Fruit fly (Drosophila melanogaster) whole organism, embryonic: ENCODE measurements around the gene drongo.

Experiments
- Ada2b ChIP-seq: fragments of 200-800 bp; sonication (Bioruptor generic); IDR thresholded peaks from 2 replicates; pipeline ENCODE4 v1.3.6; 2022; ENCODE audit warnings: missing biosample characterization, missing genetic modification characterization
- Bdp1 ChIP-seq: fragments of 200-800 bp; sonication (Bioruptor generic); optimal IDR thresholded peaks from 3 replicates; lab custom pipeline; 2016; ENCODE audit warnings: missing biosample characterization, missing genetic modification characterization
- CG11247 ChIP-seq: fragments of 200-800 bp; sonication (Bioruptor generic); IDR thresholded peaks from 2 replicates; pipeline ENCODE4 v1.3.6; 2022; ENCODE audit warnings: missing biosample characterization, missing genetic modification characterization
- CG13287 ChIP-seq: fragments of 200-800 bp; sonication (Bioruptor generic); IDR thresholded peaks from 2 replicates; pipeline ENCODE4 v1.3.6; 2022; ENCODE audit warnings: missing biosample characterization, missing genetic modification characterization; ENCODE audit not compliant: partially characterized antibody
- CG14050 ChIP-seq: fragments of 200-800 bp; sonication (Bioruptor generic); IDR thresholded peaks from 3 replicates; pipeline ENCODE4 v1.3.6; 2022; ENCODE audit warnings: missing biosample characterization, missing genetic modification characterization
- CG15479 ChIP-seq: fragments of 200-800 bp; sonication (Bioruptor generic); optimal IDR thresholded peaks from 3 replicates; lab custom pipeline; 2019; ENCODE audit warnings: missing biosample characterization, mild to moderate bottlenecking, missing genetic modification characterization, moderate library complexity
- CG1792 ChIP-seq: fragments of 200-800 bp; sonication (Bioruptor generic); optimal IDR thresholded peaks from 2 replicates; lab custom pipeline; 2016; ENCODE audit warnings: missing biosample characterization, missing genetic modification characterization
- CG2120 ChIP-seq: fragments of 200-800 bp; sonication (Bioruptor generic); optimal IDR thresholded peaks from 3 replicates; lab custom pipeline; 2016; ENCODE audit warnings: missing biosample characterization, missing genetic modification characterization
- CG30403 ChIP-seq: fragments of 200-800 bp; sonication (Bioruptor generic); optimal IDR thresholded peaks from 3 replicates; lab custom pipeline; 2016; ENCODE audit warnings: missing biosample characterization, missing genetic modification characterization
- CG31441 ChIP-seq: fragments of 200-800 bp; sonication (Bioruptor generic); IDR thresholded peaks from 2 replicates; pipeline ENCODE4 v1.3.6; 2022; ENCODE audit warnings: missing biosample characterization, missing genetic modification characterization
- CG32532 ChIP-seq: fragments of 200-800 bp; sonication (Bioruptor generic); IDR thresholded peaks from 2 replicates; pipeline ENCODE4 v1.3.6; 2022; ENCODE audit warnings: missing biosample characterization, missing genetic modification characterization
- CG4328 ChIP-seq: fragments of 200-800 bp; sonication (Bioruptor generic); optimal IDR thresholded peaks from 3 replicates; lab custom pipeline; 2017; ENCODE audit warnings: missing biosample characterization, missing genetic modification reagents, missing genetic modification characterization
- CG6791 ChIP-seq: fragments of 200-800 bp; sonication (Bioruptor generic); IDR thresholded peaks from 3 replicates; pipeline ENCODE4 v1.3.6; 2022; ENCODE audit warnings: missing biosample characterization, missing genetic modification characterization; ENCODE audit not compliant: partially characterized antibody
- CG7839 ChIP-seq: fragments of 200-800 bp; sonication (Bioruptor generic); optimal IDR thresholded peaks from 3 replicates; lab custom pipeline; 2018; ENCODE audit warnings: missing biosample characterization, mild to moderate bottlenecking, missing genetic modification characterization, moderate library complexity
- CG7963 ChIP-seq: fragments of 200-800 bp; sonication (Bioruptor generic); IDR thresholded peaks from 3 replicates; pipeline ENCODE4 v1.3.6; 2022; ENCODE audit warnings: missing biosample characterization, missing genetic modification characterization; ENCODE audit not compliant: partially characterized antibody
- CG8388 ChIP-seq: fragments of 200-800 bp; sonication (Bioruptor generic); optimal IDR thresholded peaks from 2 replicates; lab custom pipeline; 2019; ENCODE audit warnings: missing biosample characterization, mild to moderate bottlenecking, missing genetic modification characterization, moderate library complexity
- CG9609 ChIP-seq: fragments of 200-800 bp; sonication (Bioruptor generic); optimal IDR thresholded peaks from 3 replicates; lab custom pipeline; 2016; ENCODE audit warnings: missing biosample characterization, missing genetic modification characterization
- CG9932 ChIP-seq: fragments of 200-800 bp; sonication (Bioruptor generic); IDR thresholded peaks from 2 replicates; pipeline ENCODE4 v1.3.6; 2022; ENCODE audit warnings: missing biosample characterization, missing genetic modification characterization
- Camta ChIP-seq: fragments of 200-800 bp; sonication (Bioruptor generic); optimal IDR thresholded peaks from 2 replicates; lab custom pipeline; 2016; ENCODE audit warnings: missing biosample characterization, missing genetic modification characterization
- CoRest ChIP-seq: fragments of 200-800 bp; sonication (Bioruptor generic); optimal IDR thresholded peaks from 3 replicates; lab custom pipeline; 2018; ENCODE audit warnings: missing biosample characterization, mild to moderate bottlenecking, missing genetic modification characterization, moderate library complexity
- Dad ChIP-seq: fragments of 200-800 bp; sonication (Bioruptor generic); optimal IDR thresholded peaks from 3 replicates; lab custom pipeline; 2016; ENCODE audit warnings: missing biosample characterization, missing genetic modification characterization
- Dip3 ChIP-seq: fragments of 200-800 bp; sonication (Bioruptor generic); optimal IDR thresholded peaks from 3 replicates; lab custom pipeline; 2016; ENCODE audit warnings: missing biosample characterization, missing genetic modification characterization
- Doc2 ChIP-seq: fragments of 200-800 bp; sonication (Bioruptor generic); IDR thresholded peaks from 2 replicates; pipeline ENCODE4 v1.3.6; 2022; ENCODE audit warnings: missing biosample characterization, missing genetic modification characterization
- Myb ChIP-seq: fragments of 200-800 bp; sonication (Bioruptor generic); optimal IDR thresholded peaks from 2 replicates; lab custom pipeline; 2016; ENCODE audit warnings: missing biosample characterization, missing genetic modification characterization
- Ssrp ChIP-seq: fragments of 200-800 bp; sonication (Bioruptor generic); optimal IDR thresholded peaks from 2 replicates; lab custom pipeline; 2018; ENCODE audit warnings: missing biosample characterization, mild to moderate bottlenecking, missing genetic modification characterization, moderate library complexity
- Stat92E ChIP-seq, 3 experiments: fragments of >200 bp in 2 of 3; fragments of 200-800 bp in 1 of 3; sonication (Bioruptor generic) in 1 of 3; optimal IDR thresholded peaks; 2 replicates each; lab custom pipeline; 2017 to 2019; ENCODE audit warnings: missing biosample characterization in 3 of 3, missing genetic modification characterization in 3 of 3, mild to moderate bottlenecking in 1 of 3, moderate library complexity in 1 of 3
- Vsx1 ChIP-seq: fragments of 200-800 bp; sonication (Bioruptor generic); optimal IDR thresholded peaks from 2 replicates; lab custom pipeline; 2017; ENCODE audit warnings: missing biosample characterization, mild to moderate bottlenecking, missing genetic modification characterization, missing genetic modification reagents
- Xbp1 ChIP-seq: fragments of 200-800 bp; sonication (Bioruptor generic); optimal IDR thresholded peaks from 3 replicates; lab custom pipeline; 2016; ENCODE audit warnings: missing biosample characterization, mild to moderate bottlenecking, missing genetic modification characterization
- bab2 ChIP-seq: fragments of 200-800 bp; sonication (Bioruptor generic); optimal IDR thresholded peaks from 2 replicates; lab custom pipeline; 2016; ENCODE audit warnings: missing biosample characterization, missing genetic modification characterization
- chif ChIP-seq, 2 experiments: fragments of 200-800 bp; sonication (Bioruptor generic); optimal IDR thresholded peaks; 3 replicates each; lab custom pipeline; 2016; ENCODE audit warnings: missing biosample characterization in 2 of 2, missing genetic modification characterization in 2 of 2
- ci ChIP-seq: fragments of 200-800 bp; sonication (Bioruptor generic); IDR thresholded peaks from 3 replicates; pipeline ENCODE4 v1.3.6; 2022; ENCODE audit warnings: missing biosample characterization, missing genetic modification characterization
- crc ChIP-seq: fragments of 200-800 bp; sonication (Bioruptor generic); optimal IDR thresholded peaks from 2 replicates; lab custom pipeline; 2016; ENCODE audit warnings: missing biosample characterization, missing genetic modification characterization
- dmrt11E ChIP-seq: fragments of 200-800 bp; sonication (Bioruptor generic); optimal IDR thresholded peaks from 3 replicates; lab custom pipeline; 2018; ENCODE audit warnings: missing biosample characterization, mild to moderate bottlenecking, missing genetic modification characterization, moderate library complexity
- dysf ChIP-seq: fragments of 200-800 bp; sonication (Bioruptor generic); IDR thresholded peaks from 3 replicates; pipeline ENCODE4 v1.3.6; 2022; ENCODE audit warnings: missing biosample characterization, missing genetic modification characterization
- gcm2 ChIP-seq: fragments of 200-800 bp; sonication (Bioruptor generic); optimal IDR thresholded peaks from 2 replicates; lab custom pipeline; 2016; ENCODE audit warnings: missing biosample characterization, missing genetic modification characterization
- gsb-n ChIP-seq: fragments of 200-800 bp; sonication (Bioruptor generic); optimal IDR thresholded peaks from 3 replicates; lab custom pipeline; 2018; ENCODE audit warnings: missing biosample characterization, mild to moderate bottlenecking, missing genetic modification characterization
- her ChIP-seq: fragments of 200-800 bp; sonication (Bioruptor generic); optimal IDR thresholded peaks from 2 replicates; lab custom pipeline; 2016; ENCODE audit warnings: missing biosample characterization, missing genetic modification characterization
- lab ChIP-seq: fragments of 200-800 bp; sonication (Bioruptor generic); optimal IDR thresholded peaks from 3 replicates; lab custom pipeline; 2017; ENCODE audit warnings: missing biosample characterization, missing genetic modification characterization, mild to moderate bottlenecking, moderate library complexity, missing genetic modification reagents
- lilli ChIP-seq: fragments of 200-800 bp; sonication (Bioruptor generic); optimal IDR thresholded peaks from 3 replicates; lab custom pipeline; 2016; ENCODE audit warnings: missing biosample characterization, missing genetic modification characterization
- lola ChIP-seq, 3 experiments: fragments of >200 bp in 2 of 3; fragments of 200-800 bp in 1 of 3; sonication (Bioruptor generic) in 1 of 3; optimal IDR thresholded peaks; 2 replicates each; lab custom pipeline; 2017 to 2019; ENCODE audit warnings: missing biosample characterization in 3 of 3, missing genetic modification characterization in 3 of 3, mild to moderate bottlenecking in 1 of 3, moderate library complexity in 1 of 3
- org-1 ChIP-seq: fragments of 200-800 bp; sonication (Bioruptor generic); optimal IDR thresholded peaks from 2 replicates; lab custom pipeline; 2017; ENCODE audit warnings: missing biosample characterization, missing genetic modification characterization
- peb ChIP-seq: fragments of 200-800 bp; sonication (Bioruptor generic); IDR thresholded peaks from 2 replicates; pipeline ENCODE4 v1.3.6; 2022; ENCODE audit warnings: missing biosample characterization, missing genetic modification characterization
- pho ChIP-seq: fragments of 200-800 bp; sonication (Bioruptor generic); optimal IDR thresholded peaks from 2 replicates; lab custom pipeline; 2016; ENCODE audit warnings: missing biosample characterization, missing genetic modification characterization
- pum ChIP-seq: fragments of 200-800 bp; sonication (Bioruptor generic); optimal IDR thresholded peaks from 2 replicates; lab custom pipeline; 2016; ENCODE audit warnings: missing biosample characterization, missing genetic modification characterization
- shn ChIP-seq: fragments of 200-800 bp; sonication (Bioruptor generic); optimal IDR thresholded peaks from 3 replicates; lab custom pipeline; 2016; ENCODE audit warnings: missing biosample characterization, missing genetic modification characterization
- sug ChIP-seq: fragments of 200-800 bp; optimal IDR thresholded peaks from 2 replicates; lab custom pipeline; 2019; ENCODE audit warnings: missing biosample characterization, mild to moderate bottlenecking, missing genetic modification characterization, moderate library complexity
- tup ChIP-seq: fragments of 200-800 bp; sonication (Bioruptor generic); optimal IDR thresholded peaks from 2 replicates; lab custom pipeline; 2016; ENCODE audit warnings: missing biosample characterization, mild to moderate bottlenecking, missing genetic modification characterization, moderate library complexity
- unc-4 ChIP-seq: fragments of 200-800 bp; sonication (Bioruptor generic); IDR thresholded peaks from 2 replicates; pipeline ENCODE4 v1.3.6; 2022; ENCODE audit warnings: missing biosample characterization, missing genetic modification characterization; ENCODE audit not compliant: partially characterized antibody
- usp ChIP-seq: fragments of >200 bp; optimal IDR thresholded peaks from 2 replicates; lab custom pipeline; 2017; ENCODE audit warnings: missing biosample characterization, missing genetic modification characterization

Gene drongo

DNA sequence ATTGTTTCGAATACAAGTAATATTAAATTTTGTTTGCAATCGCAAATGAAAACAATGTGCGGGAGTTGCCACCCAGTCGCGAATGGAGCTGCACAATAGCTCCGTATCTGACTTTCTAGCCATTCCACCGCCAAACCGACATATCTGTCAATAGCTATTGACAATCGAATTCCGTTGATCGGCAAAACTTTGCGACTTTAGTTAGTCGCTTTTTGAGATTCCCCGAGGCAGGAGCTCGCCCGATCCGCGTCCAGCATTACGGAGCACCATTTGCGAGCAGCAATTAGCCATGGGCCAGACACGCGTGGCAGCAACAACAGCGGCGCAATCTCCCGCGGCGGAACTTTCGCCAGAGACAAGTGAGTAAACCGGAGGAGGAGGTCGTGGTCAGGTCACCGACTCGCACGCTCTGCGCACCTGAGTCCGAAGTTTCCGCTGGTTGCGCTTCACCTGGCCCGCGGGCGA, 1.8 kb upstream of the drongo start, which contains the start of the genes CG4291 and kraken (continued):
- TF ChIP-seq ci (GFP tag; lab: Robert Waterston, UW), result peak; percentile 73
- TF ChIP-seq pum (GFP tag; lab: Kevin White, UChicago), result peak; percentile 43
- peak; percentile 66 for TF ChIP-seq CG30403 (GFP tag; lab: Kevin White, UChicago)
- TF ChIP-seq peb (GFP tag; lab: Robert Waterston, UW), result peak; percentile 6; the same call in 1 of the 2 replicates
- peak; percentile 20 for TF ChIP-seq org-1 (GFP tag; lab: Kevin White, UChicago)
- no peak for TF ChIP-seq usp (GFP tag; lab: Kevin White, UChicago)
- TF ChIP-seq CG14050 (GFP tag; lab: Robert Waterston, UW), result peak; percentile 42; the same call in 2 of the 3 replicates
- peak; percentile 86 for TF ChIP-seq CG9932 (GFP tag; lab: Robert Waterston, UW)
- TF ChIP-seq Vsx1 (GFP tag; lab: Kevin White, UChicago), result peak; percentile 79
- TF ChIP-seq CG9609 (GFP tag; lab: Kevin White, UChicago), result peak; percentile 56
- TF ChIP-seq bab2 (GFP tag; lab: Kevin White, UChicago), result peak; percentile 39
- peak; percentile 69 for TF ChIP-seq sug (tag; lab: Kevin White, UChicago)
- TF ChIP-seq dysf, result peak; percentile 60; the same call in 2 of the 3 replicates
- TF ChIP-seq crc (GFP tag; lab: Kevin White, UChicago), result peak; percentile 32
- TF ChIP-seq CG32532, result peak; percentile 78
- TF ChIP-seq CG8388, result peak; percentile 3
- TF ChIP-seq Camta (GFP tag; lab: Kevin White, UChicago), result peak; percentile 6
- TF ChIP-seq CG7963 (GFP tag; lab: Robert Waterston, UW), result 0 out of 3 replicates have a peak, but pooled peaks have one; percentile 6
- TF ChIP-seq shn, result peak; percentile 59
- TF ChIP-seq CG4328, result peak; percentile 31
- peak; percentile 61 for TF ChIP-seq Myb (GFP tag; lab: Kevin White, UChicago)
- TF ChIP-seq CG15479, result peak; percentile 62
- TF ChIP-seq Ssrp (tag; lab: Kevin White, UChicago), result peak; percentile 2
- peak; percentile 84 for TF ChIP-seq CG2120 (GFP tag; lab: Kevin White, UChicago)
- TF ChIP-seq unc-4 (GFP tag; lab: Robert Waterston, UW), result peak; percentile 22; the same call in 1 of the 2 replicates
- TF ChIP-seq Doc2 (GFP tag; lab: Robert Waterston, UW), result no peak
- no peak for TF ChIP-seq gcm2 (GFP tag; lab: Kevin White, UChicago)
- peak; percentile 49; the same call in 1 of the 2 replicates for TF ChIP-seq CG31441 (GFP tag; lab: Robert Waterston, UW)
- peak; percentile 78 for TF ChIP-seq CG11247
- TF ChIP-seq dmrt11E, result peak; percentile 6
- TF ChIP-seq lab (GFP tag; lab: Kevin White, UChicago), result peak; percentile 79
- TF ChIP-seq her (GFP tag; lab: Kevin White, UChicago), result peak; percentile 79
- peak in 1 of 3 experiments; percentile 56 for TF ChIP-seq Stat92E (GFP tag; optimal IDR thresholded peaks at IDR 0.05; lab: Kevin White, UChicago)
- TF ChIP-seq CG13287, result peak; percentile 64
- peak; percentile 56; the same call in 1 of the 3 replicates for TF ChIP-seq CG6791
- TF ChIP-seq lilli (GFP tag; lab: Kevin White, UChicago), result peak; percentile 78
- no peak for TF ChIP-seq tup (GFP tag; lab: Kevin White, UChicago)
- 0 out of 2 replicates have a peak, but pooled peaks have one; percentile 24 for TF ChIP-seq Ada2b (GFP tag; lab: Robert Waterston, UW)
- peak; percentile 58 for TF ChIP-seq Dad (GFP tag; lab: Kevin White, UChicago)
- TF ChIP-seq CG1792 (GFP tag; lab: Kevin White, UChicago), result peak; percentile 31
- peak; percentile 63 for TF ChIP-seq gsb-n (tag; lab: Kevin White, UChicago)
- TF ChIP-seq Dip3 (GFP tag; lab: Kevin White, UChicago), result peak; percentile 51
- peak; percentile 59 for TF ChIP-seq pho (GFP tag; lab: Kevin White, UChicago)
- TF ChIP-seq Xbp1 (GFP tag; lab: Kevin White, UChicago), result peak; percentile 68
- TF ChIP-seq CG7839, result peak; percentile 40
- TF ChIP-seq Bdp1 (GFP tag; lab: Kevin White, UChicago), result peak; percentile 11
- peak in 1 of 3 experiments; percentile 4 for TF ChIP-seq lola (GFP tag; optimal IDR thresholded peaks at IDR 0.05; lab: Kevin White, UChicago)
- peak; percentile 1 to 59 for TF ChIP-seq chif (GFP tag; optimal IDR thresholded peaks at IDR 0.05; lab: Kevin White, UChicago)
- TF ChIP-seq CoRest (tag; lab: Kevin White, UChicago), result peak; percentile 23
